Fruit fly (Drosophila melanogaster): ENCODE results near the gene eIF2D.

The eIF2D gene

dm6 chr3R:29157418-29158398 lies 6.1 kb upstream of the eIF2D start, which contains the start of gene rdog:
rdog (plus strand) TSS chr3R:29158122.
- peak; percentile 70 for TF ChIP-seq fd59A (GFP tag; optimal IDR thresholded peaks at IDR 0.05)
- peak; percentile 88 for TF ChIP-seq Hr4 (GFP tag; optimal IDR thresholded peaks at IDR 0.05)
- TF ChIP-seq esn (GFP tag; optimal IDR thresholded peaks at IDR 0.05): peak; percentile 93
- TF ChIP-seq CG32006 (GFP tag; optimal IDR thresholded peaks at IDR 0.05): peak; percentile 88
- TF ChIP-seq dsx (GFP tag; optimal IDR thresholded peaks at IDR 0.05; ENCODE audit: poor library complexity, severe bottlenecking): peak; percentile 61
- TF ChIP-seq CG6808 (GFP tag; optimal IDR thresholded peaks at IDR 0.05): peak; percentile 81
- peak; percentile 78 for TF ChIP-seq net (GFP tag; optimal IDR thresholded peaks at IDR 0.05)
- TF ChIP-seq CG7368 (GFP tag; optimal IDR thresholded peaks at IDR 0.05): peak; percentile 50
- TF ChIP-seq vri (GFP tag; optimal IDR thresholded peaks at IDR 0.05): peak; percentile 74
- TF ChIP-seq eg (GFP tag; IDR thresholded peaks at IDR 0.05): peak; percentile 55
- TF ChIP-seq Lpt (GFP tag; optimal IDR thresholded peaks at IDR 0.05): peak; percentile 41
- peak; percentile 59 for TF ChIP-seq CG3032 (tag; optimal IDR thresholded peaks at IDR 0.05)
- TF ChIP-seq svp (GFP tag): peak; percentile 75
- peak; percentile 88 for TF ChIP-seq acj6 (GFP tag; optimal IDR thresholded peaks at IDR 0.05)
- TF ChIP-seq CG1621 (tag; optimal IDR thresholded peaks at IDR 0.05): peak; percentile 82
- TF ChIP-seq CG11762 (GFP tag; optimal IDR thresholded peaks at IDR 0.05; ENCODE audit: insufficient read depth): peak; percentile 74
- TF ChIP-seq Hr38 (GFP tag; optimal IDR thresholded peaks at IDR 0.05): no peak
- TF ChIP-seq Hr39 (GFP tag; optimal IDR thresholded peaks at IDR 0.05): peak; percentile 89
- no peak for TF ChIP-seq CG6163 (GFP tag; IDR thresholded peaks at IDR 0.05)
- peak; percentile 83 for TF ChIP-seq OdsH (GFP tag; optimal IDR thresholded peaks at IDR 0.05)
- TF ChIP-seq CG15336 (GFP tag; IDR thresholded peaks at IDR 0.05): peak; percentile 73
- peak; percentile 90 for TF ChIP-seq Sox102F (GFP tag; optimal IDR thresholded peaks at IDR 0.05)
- peak; percentile 52 for TF ChIP-seq Ets96B (tag; optimal IDR thresholded peaks at IDR 0.05)
- peak; percentile 88 for TF ChIP-seq CG6792 (GFP tag; optimal IDR thresholded peaks at IDR 0.05)
- peak; percentile 74 for TF ChIP-seq Sox15 (GFP tag; optimal IDR thresholded peaks at IDR 0.05)
- TF ChIP-seq spab (GFP tag; optimal IDR thresholded peaks at IDR 0.05): peak; percentile 73
- no peak for TF ChIP-seq Eip93F (GFP tag; optimal IDR thresholded peaks at IDR 0.05)
- peak; percentile 78 for TF ChIP-seq CG10669 (GFP tag; optimal IDR thresholded peaks at IDR 0.05)
- peak; percentile 46 for TF ChIP-seq Gug (GFP tag; IDR thresholded peaks at IDR 0.05)
- peak; percentile 78 for TF ChIP-seq CG34406 (GFP tag; optimal IDR thresholded peaks at IDR 0.05)
- peak; percentile 86 for TF ChIP-seq CG8319 (GFP tag; optimal IDR thresholded peaks at IDR 0.05)
- peak; percentile 90 for TF ChIP-seq Met (GFP tag; optimal IDR thresholded peaks at IDR 0.05)
- peak; percentile 86 for TF ChIP-seq cyc (GFP tag; optimal IDR thresholded peaks at IDR 0.05)
- TF ChIP-seq CG6276 (GFP tag; optimal IDR thresholded peaks at IDR 0.05): peak; percentile 67
- TF ChIP-seq CG8119 (GFP tag; IDR thresholded peaks at IDR 0.05): peak; percentile 75
- TF ChIP-seq lz (GFP tag; optimal IDR thresholded peaks at IDR 0.05): peak; percentile 89
- TF ChIP-seq achi (GFP tag; optimal IDR thresholded peaks at IDR 0.05): peak; percentile 82
- TF ChIP-seq CG31627 (GFP tag; optimal IDR thresholded peaks at IDR 0.05): peak; percentile 88
- TF ChIP-seq salr (GFP tag; optimal IDR thresholded peaks at IDR 0.05): peak; percentile 37 to 89
- no peak for TF ChIP-seq CG4318 (GFP tag; optimal IDR thresholded peaks at IDR 0.05)
- peak; percentile 87 for TF ChIP-seq CG3919 (GFP tag; optimal IDR thresholded peaks at IDR 0.05)
- TF ChIP-seq Sox14 (GFP tag; optimal IDR thresholded peaks at IDR 0.05): peak; percentile 87
- no peak for TF ChIP-seq CG9139 (GFP tag; optimal IDR thresholded peaks at IDR 0.05)
- TF ChIP-seq CG10631 (GFP tag; optimal IDR thresholded peaks at IDR 0.05): peak; percentile 85
- TF ChIP-seq dac (GFP tag; optimal IDR thresholded peaks at IDR 0.05): peak; percentile 56
- TF ChIP-seq Eip78C (GFP tag): peak; percentile 98
- TF ChIP-seq fkh (GFP tag; optimal IDR thresholded peaks at IDR 0.05): peak; percentile 40
- TF ChIP-seq Blimp-1 (GFP tag; optimal IDR thresholded peaks at IDR 0.05): peak; percentile 64
- TF ChIP-seq CG6854 (GFP tag; optimal IDR thresholded peaks at IDR 0.05): peak; percentile 78
